Fruit fly (Drosophila melanogaster) whole organism, prepupa: ENCODE measurements around the gene CG7329.

Experiments
- CG4318 ChIP-seq: fragments of 200-800 bp; sonication (Bioruptor generic); optimal IDR thresholded peaks from 3 replicates; lab custom pipeline; 2017; ENCODE audit warnings: missing biosample characterization, mild to moderate bottlenecking, missing genetic modification characterization
- Ets21C ChIP-seq: fragments of 200-800 bp; sonication (Bioruptor generic); optimal IDR thresholded peaks from 3 replicates; lab custom pipeline; 2016; ENCODE audit warnings: missing biosample characterization, missing genetic modification characterization
- Ets96B ChIP-seq: fragments of 200-800 bp; optimal IDR thresholded peaks from 2 replicates; lab custom pipeline; 2019; ENCODE audit warnings: missing biosample characterization, mild to moderate bottlenecking, missing genetic modification characterization, moderate library complexity
- Met ChIP-seq: fragments of 200-800 bp; sonication (Bioruptor generic); optimal IDR thresholded peaks from 3 replicates; lab custom pipeline; 2016; ENCODE audit warnings: missing biosample characterization, missing genetic modification characterization
- OdsH ChIP-seq: fragments of 200-800 bp; sonication (Bioruptor generic); optimal IDR thresholded peaks from 3 replicates; lab custom pipeline; 2016; ENCODE audit warnings: missing biosample characterization, missing genetic modification characterization
- svp ChIP-seq: fragments of 200-800 bp; sonication (Bioruptor generic); peaks from one replicate; lab custom pipeline; 2016; ENCODE audit warnings: missing biosample characterization, missing genetic modification characterization
- vri ChIP-seq: fragments of 200-800 bp; sonication (Bioruptor generic); optimal IDR thresholded peaks from 3 replicates; lab custom pipeline; 2016; ENCODE audit warnings: missing biosample characterization, mild to moderate bottlenecking, missing genetic modification characterization

DNA sequence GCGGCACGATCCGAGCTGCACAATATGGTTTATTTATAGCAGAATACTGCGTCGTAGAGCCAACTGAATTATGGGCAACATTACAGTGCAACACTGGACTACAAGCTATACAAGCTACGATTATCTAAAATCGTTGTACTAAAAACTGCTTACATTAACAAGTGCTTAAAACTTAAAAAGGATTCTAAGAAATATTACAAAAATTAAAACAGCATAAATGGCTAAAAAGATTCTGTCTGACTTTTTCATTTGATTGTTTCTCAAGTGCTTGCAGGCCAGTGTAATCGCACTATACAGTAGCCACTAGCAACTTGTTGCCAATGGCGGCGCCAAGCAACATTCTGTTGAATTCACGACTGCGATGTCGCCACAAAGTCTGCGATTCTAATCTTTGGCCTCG, 21.5 kb downstream of the CG7329 start:
- TF ChIP-seq vri (GFP tag; lab: Kevin White, UChicago) (peak; percentile 8), Ets21C (GFP tag; lab: Kevin White, UChicago) (peak; percentile 19), OdsH (GFP tag; lab: Kevin White, UChicago) (peak; percentile 89), svp (GFP tag; lab: Kevin White, UChicago) (peak; percentile 58), Ets96B (tag; lab: Kevin White, UChicago) (peak; percentile 93), CG4318 (peak; percentile 72), Met (GFP tag; lab: Kevin White, UChicago) (peak; percentile 57)
